Fruit fly (Drosophila melanogaster): ENCODE data around the gene CG7512.

- TF ChIP-seq CG32006 (GFP tag; optimal IDR thresholded peaks at IDR 0.05), result no peak
- no peak for TF ChIP-seq Lpt (GFP tag; optimal IDR thresholded peaks at IDR 0.05)
- no peak for TF ChIP-seq svp (GFP tag)
- no peak for TF ChIP-seq Eip78C (GFP tag)
- TF ChIP-seq CG6854 (GFP tag; optimal IDR thresholded peaks at IDR 0.05), result no peak
- no peak for TF ChIP-seq fd85E (GFP tag; optimal IDR thresholded peaks at IDR 0.05)
- no peak for TF ChIP-seq CG10669 (GFP tag; optimal IDR thresholded peaks at IDR 0.05)
- no peak for TF ChIP-seq Ets21C (GFP tag; optimal IDR thresholded peaks at IDR 0.05)
- TF ChIP-seq Sox102F (GFP tag; optimal IDR thresholded peaks at IDR 0.05), result no peak
- no peak for TF ChIP-seq Smox (GFP tag; optimal IDR thresholded peaks at IDR 0.05)
- TF ChIP-seq CG1621 (tag; optimal IDR thresholded peaks at IDR 0.05), result no peak
Observed at dm6 chr3L:11511921-11512320, 1.6 kb upstream of the CG7512 start, which contains the start of gene Sgs3.

All from whole organism, prepupa.